Worm (Caenorhabditis elegans): ENCODE measurements around the gene K07E8.7.

The K07E8.7 gene

ce11 chrII:602020-602419 lies 48.1 kb downstream of the K07E8.7 start, which contains the start of gene nhl-3:
Gene nhl-3 (minus strand): TSS chrII:602120.
- TF ChIP-seq lin-15B (tag; optimal IDR thresholded peaks at IDR 0.05) (no peak), dve-1 (tag; optimal IDR thresholded peaks at IDR 0.05; ENCODE audit: insufficient read depth) (no peak), nhr-10 (tag; optimal IDR thresholded peaks at IDR 0.05) (no peak), Y5F2A.4 (GFP tag; optimal IDR thresholded peaks at IDR 0.05) (no peak), aha-1 (tag) (no peak), nhr-48 (tag; optimal IDR thresholded peaks at IDR 0.05) (no peak), nhr-76 (tag; optimal IDR thresholded peaks at IDR 0.05) (no peak), mxl-2 (GFP tag; conservative IDR thresholded peaks at IDR 0.05) (no peak), daf-16 (GFP tag; optimal IDR thresholded peaks at IDR 0.05) (no peak), daf-16 (tag; optimal IDR thresholded peaks at IDR 0.05) (no peak)

DNA sequence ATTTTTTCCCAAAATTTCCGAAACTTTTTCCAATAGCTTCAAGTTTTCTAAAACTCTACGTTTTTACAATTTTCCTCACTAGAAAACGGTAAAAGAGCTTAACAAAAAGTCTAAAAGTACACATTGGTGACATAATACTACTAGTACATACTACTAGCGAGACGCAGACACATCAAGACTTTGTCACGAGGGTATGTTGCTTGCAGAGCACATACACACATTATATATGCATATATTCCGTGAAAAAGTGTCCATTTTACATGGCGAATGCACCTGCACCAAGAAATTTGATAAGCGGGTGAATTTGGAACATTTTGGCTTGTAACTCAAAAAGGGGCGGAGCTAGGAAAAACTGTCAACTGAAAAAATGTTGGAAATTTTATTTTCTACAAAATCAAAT lies 48.9 kb downstream of the K07E8.7 start:
- TF ChIP-seq mdl-1 (tag; optimal IDR thresholded peaks at IDR 0.05) (peak in 1 of 2 experiments; percentile 79), hmg-1.1 (GFP tag; IDR thresholded peaks at IDR 0.05) (peak; percentile 17; the same call in 1 of the 2 replicates), hlh-30 (tag; optimal IDR thresholded peaks at IDR 0.05; ENCODE audit: insufficient read depth) (peak; percentile 88), pha-4 (GFP tag; IDR thresholded peaks at IDR 0.05) (no peak), pha-4 (tag; optimal IDR thresholded peaks at IDR 0.05) (peak; percentile 70), egl-43 (GFP tag; IDR thresholded peaks at IDR 0.05) (no peak), daf-16 (GFP tag; optimal IDR thresholded peaks at IDR 0.05) (no peak), daf-16 (tag; optimal IDR thresholded peaks at IDR 0.05) (no peak), hlh-11 (tag; optimal IDR thresholded peaks at IDR 0.05) (peak; percentile 21), mep-1 (tag; optimal IDR thresholded peaks at IDR 0.05) (peak; percentile 42), lsy-2 (tag; optimal IDR thresholded peaks at IDR 0.05) (peak in 1 of 2 experiments; percentile 52), sdz-12 (GFP tag; optimal IDR thresholded peaks at IDR 0.05) (no peak), dve-1 (tag; optimal IDR thresholded peaks at IDR 0.05; ENCODE audit: insufficient read depth) (peak; percentile 67), madf-9 (GFP tag; conservative IDR thresholded peaks at IDR 0.05) (no peak), mes-2 (tag; optimal IDR thresholded peaks at IDR 0.05; ENCODE audit: poor library complexity, severe bottlenecking) (peak; percentile 51), lin-15B (tag; optimal IDR thresholded peaks at IDR 0.05) (no peak), ceh-44 (GFP tag; IDR thresholded peaks at IDR 0.05) (no peak)

- 0 out of 2 replicates have a peak, but pooled peaks have one; percentile 38 for TF ChIP-seq D1046.2 (GFP tag; IDR thresholded peaks at IDR 0.05)
- TF ChIP-seq aha-1 (tag), result peak; percentile 96
- TF ChIP-seq hlh-30 (tag; optimal IDR thresholded peaks at IDR 0.05; ENCODE audit: insufficient read depth), result no peak
Observed at ce11 chrII:596702-597101, 53.5 kb downstream of the K07E8.7 start.

DNA sequence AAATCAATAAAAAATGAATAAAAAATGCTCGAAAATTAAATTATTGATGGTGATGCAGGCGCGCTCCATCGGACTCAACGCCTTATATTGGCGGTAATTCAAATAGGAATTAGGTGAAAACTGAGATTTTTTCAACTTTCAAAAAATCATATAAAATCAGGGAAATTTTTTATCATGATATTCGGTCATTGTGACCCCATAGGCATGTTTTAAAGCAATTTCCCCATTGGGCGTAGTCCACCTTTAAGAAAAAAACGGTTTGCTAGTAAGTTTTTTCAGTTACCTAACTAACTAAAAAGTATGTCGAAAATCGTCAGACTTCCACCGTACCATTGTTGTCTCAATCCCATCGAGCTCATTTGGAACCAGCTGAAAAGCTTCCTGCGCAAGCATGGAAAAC lies 56.9 kb downstream of the K07E8.7 start, which contains the start of gene W08F4.1:
Gene W08F4.1, plus strand, starts transcription at position 301 of the 400 bp plus-strand sequence.
- peak; percentile 35; the same call in 1 of the 2 replicates for TF ChIP-seq lin-38 (GFP tag; IDR thresholded peaks at IDR 0.05)

DNA sequence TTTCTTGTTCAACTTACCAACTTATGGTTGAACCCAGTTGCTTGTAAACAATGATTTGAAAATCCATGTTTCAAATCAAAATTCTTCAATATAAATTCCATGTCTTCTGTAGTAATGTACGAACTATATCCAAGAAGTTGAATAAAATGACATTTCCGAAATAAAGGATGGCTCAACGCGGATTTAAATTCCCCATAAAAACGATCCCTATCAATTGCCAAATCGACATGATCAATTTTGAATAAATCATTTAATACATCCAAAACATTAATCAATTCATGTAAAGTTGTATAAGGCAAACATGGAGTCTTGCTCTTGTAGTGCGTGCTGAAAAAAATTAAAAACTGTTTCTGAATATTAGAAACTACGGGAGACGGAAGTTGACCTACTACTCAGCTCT lies 59.1 kb downstream of the K07E8.7 start, which contains the start of gene W08F4.10:
Gene W08F4.10, minus strand, starts transcription at position 101 of the 400 bp plus-strand sequence.
- TF ChIP-seq sdz-12 (GFP tag; optimal IDR thresholded peaks at IDR 0.05) (no peak), zfp-2 (tag; optimal IDR thresholded peaks at IDR 0.05) (no peak), zag-1 (tag; optimal IDR thresholded peaks at IDR 0.05) (no peak), hmg-1.1 (GFP tag; IDR thresholded peaks at IDR 0.05) (no peak), dpl-1 (GFP tag; optimal IDR thresholded peaks at IDR 0.05) (no peak), zfp-3 (GFP tag; conservative IDR thresholded peaks at IDR 0.05) (no peak), nhr-10 (tag; optimal IDR thresholded peaks at IDR 0.05) (no peak), nhr-11 (tag; optimal IDR thresholded peaks at IDR 0.05) (no peak)
